Worm (Caenorhabditis elegans): ENCODE measurements around the gene ssp-36.

Gene ssp-36

ce11 chrIV:9810633-9811032 is 44.5 kb upstream of the ssp-36 start, which contains the start of gene dct-15 (continued):
- no peak for TF ChIP-seq lin-54 (GFP tag; optimal IDR thresholded peaks at IDR 0.05)
- no peak for TF ChIP-seq mxl-1 (tag; optimal IDR thresholded peaks at IDR 0.05)
- TF ChIP-seq unc-130 (GFP tag; optimal IDR thresholded peaks at IDR 0.05) = no peak
- no peak for TF ChIP-seq egl-18 (GFP tag; IDR thresholded peaks at IDR 0.05)

ce11 chrIV:9803544-9803943 is 37.4 kb upstream of the ssp-36 start:
- TF ChIP-seq tbp1 (GFP tag; optimal IDR thresholded peaks at IDR 0.05) = peak; percentile 24
- no peak for TF ChIP-seq nfyb-1 (GFP tag; IDR thresholded peaks at IDR 0.05)
- TF ChIP-seq lin-40 (tag; optimal IDR thresholded peaks at IDR 0.05) = peak; percentile 18
- peak; percentile 75; the same call in 1 of the 2 replicates for TF ChIP-seq hmg-1.2 (GFP tag; IDR thresholded peaks at IDR 0.05)
- TF ChIP-seq madf-10 (tag; optimal IDR thresholded peaks at IDR 0.05) = peak; percentile 29
- TF ChIP-seq attf-5 (GFP tag; optimal IDR thresholded peaks at IDR 0.05) = peak; percentile 16
- peak; percentile 74 for TF ChIP-seq nhr-80 (tag; optimal IDR thresholded peaks at IDR 0.05)
- peak; percentile 42; the same call in 1 of the 2 replicates for TF ChIP-seq B0336.3 (GFP tag; IDR thresholded peaks at IDR 0.05)
- TF ChIP-seq egl-44 (GFP tag; IDR thresholded peaks at IDR 0.05) = 0 out of 2 replicates have a peak, but pooled peaks have one; percentile 15
- peak; percentile 35 for TF ChIP-seq ets-4 (GFP tag; optimal IDR thresholded peaks at IDR 0.05)
- no peak for TF ChIP-seq cebp-1 (GFP tag; IDR thresholded peaks at IDR 0.05)
- TF ChIP-seq cebp-1 (tag; optimal IDR thresholded peaks at IDR 0.05) = peak; percentile 55
- TF ChIP-seq dpl-1 (GFP tag; optimal IDR thresholded peaks at IDR 0.05) = no peak
- no peak for TF ChIP-seq hrde-1 (tag; optimal IDR thresholded peaks at IDR 0.05; ENCODE audit: borderline replicate concordance)

- TF ChIP-seq mcd-1 (GFP tag; IDR thresholded peaks at IDR 0.05) (no peak), dpl-1 (GFP tag; optimal IDR thresholded peaks at IDR 0.05) (no peak), C17E4.6 (GFP tag; IDR thresholded peaks at IDR 0.05) (no peak), aptf-2 (GFP tag; conservative IDR thresholded peaks at IDR 0.05) (no peak), ceh-58 (GFP tag; IDR thresholded peaks at IDR 0.05) (no peak), hmg-1.2 (GFP tag; IDR thresholded peaks at IDR 0.05) (peak; percentile 53; the same call in 1 of the 2 replicates), madf-8 (GFP tag; conservative IDR thresholded peaks at IDR 0.05) (no peak), nhr-80 (tag; optimal IDR thresholded peaks at IDR 0.05) (peak; percentile 75), ekl-4 (GFP tag; IDR thresholded peaks at IDR 0.05) (no peak), ztf-18 (tag; optimal IDR thresholded peaks at IDR 0.05) (no peak), rcor-1 (GFP tag; IDR thresholded peaks at IDR 0.05) (no peak), hsf-1 (GFP tag; IDR thresholded peaks at IDR 0.05) (no peak), snpc-1.1 (tag; optimal IDR thresholded peaks at IDR 0.05; ENCODE audit: insufficient read depth) (no peak), sea-2 (GFP tag; IDR thresholded peaks at IDR 0.05) (no peak), nhr-27 (tag; optimal IDR thresholded peaks at IDR 0.05) (no peak)
Observed at ce11 chrIV:9802711-9803110, 36.6 kb upstream of the ssp-36 start, which contains the start of gene fat-3. fat-3 (plus strand) TSS chrIV:9803023.

- TF ChIP-seq nhr-80 (tag; optimal IDR thresholded peaks at IDR 0.05) = peak; percentile 97
- TF ChIP-seq ztf-22 (GFP tag; optimal IDR thresholded peaks at IDR 0.05) = peak; percentile 90
- TF ChIP-seq F22D6.2 (tag; optimal IDR thresholded peaks at IDR 0.05) = peak; percentile 0
- peak; percentile 83 for TF ChIP-seq ets-4 (GFP tag; optimal IDR thresholded peaks at IDR 0.05)
- TF ChIP-seq tlf-1 (GFP tag; optimal IDR thresholded peaks at IDR 0.05) = peak; percentile 54
- TF ChIP-seq nfya-1 (tag; optimal IDR thresholded peaks at IDR 0.05; ENCODE audit: borderline replicate concordance, insufficient read depth) = no peak
- 0 out of 2 replicates have a peak, but pooled peaks have one; percentile 7 for TF ChIP-seq ceh-40 (GFP tag; IDR thresholded peaks at IDR 0.05)
- no peak for TF ChIP-seq B0261.1 (tag; optimal IDR thresholded peaks at IDR 0.05)
- TF ChIP-seq lin-40 (tag; optimal IDR thresholded peaks at IDR 0.05) = peak; percentile 31
- peak; percentile 18 for TF ChIP-seq attf-5 (GFP tag; optimal IDR thresholded peaks at IDR 0.05)
- peak; percentile 74 for TF ChIP-seq atf-7 (tag; optimal IDR thresholded peaks at IDR 0.05)
- peak; percentile 35 for TF ChIP-seq tbp1 (GFP tag; optimal IDR thresholded peaks at IDR 0.05)
- TF ChIP-seq madf-10 (tag; optimal IDR thresholded peaks at IDR 0.05) = peak; percentile 42
- TF ChIP-seq snpc-4 (GFP tag; optimal IDR thresholded peaks at IDR 0.05) = no peak
- no peak for TF ChIP-seq snpc-4 (tag; optimal IDR thresholded peaks at IDR 0.05)
- no peak for TF ChIP-seq lsy-27 (tag; optimal IDR thresholded peaks at IDR 0.05; ENCODE audit: borderline replicate concordance, insufficient read depth)
- TF ChIP-seq repo-1 (tag; optimal IDR thresholded peaks at IDR 0.05) = peak; percentile 46
- peak; percentile 29 to 60 for TF ChIP-seq let-607 (tag; optimal IDR thresholded peaks at IDR 0.05)
- no peak for TF ChIP-seq cebp-1 (GFP tag; IDR thresholded peaks at IDR 0.05)
- peak; percentile 54 for TF ChIP-seq cebp-1 (tag; optimal IDR thresholded peaks at IDR 0.05)
- TF ChIP-seq somi-1 (GFP tag; optimal IDR thresholded peaks at IDR 0.05) = no peak
- peak; percentile 34 for TF ChIP-seq lin-54 (GFP tag; optimal IDR thresholded peaks at IDR 0.05)
Observed at ce11 chrIV:9801418-9801817, 35.3 kb upstream of the ssp-36 start.

Measured in whole organism, young adult.